Fruit fly (Drosophila melanogaster) whole organism, embryonic: ENCODE measurements around the gene CNMa.
A peak's percentile ranks its signal among the peaks of the same experiment; 100 is the strongest.

ENCODE experiments used
- Ada2b ChIP-seq: fragments of 200-800 bp; sonication (Bioruptor generic); IDR thresholded peaks from 2 replicates; pipeline ENCODE4 v1.3.6; 2022; ENCODE audit warnings: missing biosample characterization, missing genetic modification characterization
- Adf1 ChIP-seq: fragments of 200-800 bp; sonication (Bioruptor generic); IDR thresholded peaks from 2 replicates; pipeline ENCODE4 v1.3.6; 2022; ENCODE audit warnings: missing biosample characterization, missing genetic modification characterization
- BtbVII ChIP-seq: fragments of 200-800 bp; sonication (Bioruptor generic); optimal IDR thresholded peaks from 3 replicates; lab custom pipeline; 2017; ENCODE audit warnings: missing biosample characterization, mild to moderate bottlenecking, missing genetic modification characterization
- CG10565 ChIP-seq: fragments of 200-800 bp; sonication (Bioruptor generic); optimal IDR thresholded peaks from 3 replicates; lab custom pipeline; 2016; ENCODE audit warnings: missing biosample characterization, mild to moderate bottlenecking, missing genetic modification characterization
- CG12391 ChIP-seq: fragments of 200-800 bp; sonication (Bioruptor generic); optimal IDR thresholded peaks from 3 replicates; lab custom pipeline; 2018; ENCODE audit warnings: missing biosample characterization, mild to moderate bottlenecking, missing genetic modification characterization, moderate library complexity
- CG12659 ChIP-seq: fragments of 200-800 bp; sonication (Bioruptor generic); optimal IDR thresholded peaks from 3 replicates; lab custom pipeline; 2017; ENCODE audit warnings: mild to moderate bottlenecking, missing biosample characterization, missing genetic modification reagents, missing genetic modification characterization
- CG13775 ChIP-seq: fragments of 200-800 bp; sonication (Bioruptor generic); optimal IDR thresholded peaks from 3 replicates; lab custom pipeline; 2017; ENCODE audit warnings: missing biosample characterization, mild to moderate bottlenecking, missing genetic modification characterization
- CG15514 ChIP-seq: fragments of 200-800 bp; sonication (Bioruptor generic); optimal IDR thresholded peaks from 3 replicates; lab custom pipeline; 2017; ENCODE audit warnings: missing biosample characterization, missing genetic modification characterization, mild to moderate bottlenecking, moderate library complexity, missing genetic modification reagents
- CG31441 ChIP-seq: fragments of 200-800 bp; sonication (Bioruptor generic); IDR thresholded peaks from 2 replicates; pipeline ENCODE4 v1.3.6; 2022; ENCODE audit warnings: missing biosample characterization, missing genetic modification characterization
- CG7987 ChIP-seq: fragments of 200-800 bp; sonication (Bioruptor generic); optimal IDR thresholded peaks from 2 replicates; lab custom pipeline; 2018; ENCODE audit warnings: missing biosample characterization, mild to moderate bottlenecking, missing genetic modification characterization, moderate library complexity
- CG8089 ChIP-seq: fragments of 200-800 bp; sonication (Bioruptor generic); optimal IDR thresholded peaks from 3 replicates; lab custom pipeline; 2016; ENCODE audit warnings: missing biosample characterization, missing genetic modification characterization
- Dfd ChIP-seq, 2 experiments: fragments of >200 bp; optimal IDR thresholded peaks; 2 replicates each; lab custom pipeline; 2017; ENCODE audit warnings: missing biosample characterization in 2 of 2, missing genetic modification characterization in 2 of 2
- Dip2 ChIP-seq: fragments of 200-800 bp; sonication (Bioruptor generic); IDR thresholded peaks from 2 replicates; pipeline ENCODE4 v1.3.6; 2022; ENCODE audit warnings: missing biosample characterization, missing genetic modification characterization
- Dp ChIP-seq: fragments of 200-800 bp; sonication (Bioruptor generic); optimal IDR thresholded peaks from 2 replicates; lab custom pipeline; 2018; ENCODE audit warnings: missing biosample characterization, mild to moderate bottlenecking, missing genetic modification characterization, moderate library complexity
- Fer1 ChIP-seq: fragments of 200-800 bp; sonication (Bioruptor generic); optimal IDR thresholded peaks from 2 replicates; lab custom pipeline; 2017; ENCODE audit warnings: missing biosample characterization, mild to moderate bottlenecking, missing genetic modification characterization
- Fer2 ChIP-seq: fragments of 200-800 bp; sonication (Bioruptor generic); optimal IDR thresholded peaks from 2 replicates; lab custom pipeline; 2018; ENCODE audit warnings: missing biosample characterization, mild to moderate bottlenecking, missing genetic modification characterization, moderate library complexity
- GATAe ChIP-seq: fragments of 200-800 bp; sonication (Bioruptor generic); conservative IDR thresholded peaks from 2 replicates; pipeline ENCODE4 v1.3.6; 2022; ENCODE audit warnings: missing biosample characterization, missing genetic modification characterization
- HHEX ChIP-seq: fragments of 200-800 bp; sonication (Bioruptor generic); optimal IDR thresholded peaks from 3 replicates; lab custom pipeline; 2017; ENCODE audit warnings: missing biosample characterization, mild to moderate bottlenecking, missing genetic modification characterization, missing genetic modification reagents
- Hmr ChIP-seq: fragments of 200-800 bp; sonication (Bioruptor generic); optimal IDR thresholded peaks from 3 replicates; lab custom pipeline; 2017; ENCODE audit warnings: mild to moderate bottlenecking, missing biosample characterization, missing genetic modification reagents, missing genetic modification characterization
- Hr51 ChIP-seq, 2 experiments: fragments of 200-800 bp; sonication (Bioruptor generic); optimal IDR thresholded peaks; 2 replicates in 1 of 2; 3 replicates in 1 of 2; lab custom pipeline; 2016 to 2018; ENCODE audit warnings: missing biosample characterization in 2 of 2, missing genetic modification characterization in 2 of 2, mild to moderate bottlenecking in 1 of 2, moderate library complexity in 1 of 2
- MBD-R2 ChIP-seq: fragments of 200-800 bp; sonication (Bioruptor generic); IDR thresholded peaks from 2 replicates; pipeline ENCODE4 v1.3.6; 2022; ENCODE audit warnings: missing biosample characterization, missing genetic modification characterization
- Myb ChIP-seq: fragments of 200-800 bp; sonication (Bioruptor generic); optimal IDR thresholded peaks from 2 replicates; lab custom pipeline; 2016; ENCODE audit warnings: missing biosample characterization, missing genetic modification characterization
- NFAT ChIP-seq: fragments of 200-800 bp; sonication (Bioruptor generic); IDR thresholded peaks from 2 replicates; pipeline ENCODE4 v1.3.6; 2022; ENCODE audit warnings: missing biosample characterization, missing genetic modification characterization
- Opbp ChIP-seq: fragments of 200-800 bp; sonication (Bioruptor generic); IDR thresholded peaks from 3 replicates; pipeline ENCODE4 v1.3.6; 2022; ENCODE audit warnings: missing biosample characterization, missing genetic modification characterization; ENCODE audit not compliant: partially characterized antibody
- Trl ChIP-seq, 3 experiments: fragments of >200 bp in 2 of 3; fragments of 200-800 bp in 1 of 3; sonication (Bioruptor generic) in 1 of 3; optimal IDR thresholded peaks; 2 replicates in 1 of 3; 3 replicates in 2 of 3; lab custom pipeline; 2016 to 2017; ENCODE audit warnings: missing biosample characterization in 1 of 3, missing genetic modification characterization in 1 of 3
- Xrp1 ChIP-seq: fragments of 200-800 bp; sonication (Bioruptor generic); IDR thresholded peaks from 2 replicates; pipeline ENCODE4 v1.3.6; 2022; ENCODE audit warnings: missing biosample characterization, missing genetic modification characterization
- ato ChIP-seq: fragments of 200-800 bp; sonication (Bioruptor generic); IDR thresholded peaks from 2 replicates; pipeline ENCODE4 v1.3.6; 2022; ENCODE audit warnings: missing biosample characterization, missing genetic modification characterization; ENCODE audit not compliant: partially characterized antibody
- bbx ChIP-seq: fragments of 200-800 bp; sonication (Bioruptor generic); IDR thresholded peaks from 2 replicates; pipeline ENCODE4 v1.3.6; 2022; ENCODE audit warnings: missing biosample characterization, missing genetic modification characterization; ENCODE audit not compliant: partially characterized antibody
- crol ChIP-seq: fragments of 200-800 bp; sonication (Bioruptor generic); IDR thresholded peaks from 2 replicates; pipeline ENCODE4 v1.3.6; 2022; ENCODE audit warnings: missing biosample characterization, missing genetic modification characterization
- ems ChIP-seq: fragments of 200-800 bp; sonication (Bioruptor generic); optimal IDR thresholded peaks from 3 replicates; lab custom pipeline; 2016; ENCODE audit warnings: missing biosample characterization, missing genetic modification characterization
- fd102C ChIP-seq: fragments of 200-800 bp; sonication (Bioruptor generic); optimal IDR thresholded peaks from 2 replicates; lab custom pipeline; 2018; ENCODE audit warnings: missing biosample characterization, mild to moderate bottlenecking, missing genetic modification characterization, moderate library complexity
- ftz-f1 ChIP-seq: fragments of 200-800 bp; sonication (Bioruptor generic); optimal IDR thresholded peaks from 2 replicates; lab custom pipeline; 2016; ENCODE audit warnings: missing biosample characterization, missing genetic modification characterization
- grn ChIP-seq: fragments of 200-800 bp; sonication (Bioruptor generic); optimal IDR thresholded peaks from 3 replicates; lab custom pipeline; 2017; ENCODE audit warnings: missing biosample characterization, missing genetic modification characterization
- gro ChIP-seq: fragments of 200-800 bp; sonication (Bioruptor generic); optimal IDR thresholded peaks from 2 replicates; lab custom pipeline; 2016; ENCODE audit warnings: missing biosample characterization, missing genetic modification characterization
- jigr1 ChIP-seq: fragments of 200-800 bp; sonication (Bioruptor generic); IDR thresholded peaks from 3 replicates; pipeline ENCODE4 v1.3.6; 2022; ENCODE audit warnings: missing biosample characterization, missing genetic modification characterization
- knrl ChIP-seq: fragments of 200-800 bp; sonication (Bioruptor generic); IDR thresholded peaks from 3 replicates; pipeline ENCODE4 v1.3.6; 2022; ENCODE audit warnings: missing biosample characterization, missing genetic modification characterization; ENCODE audit not compliant: partially characterized antibody
- lbe ChIP-seq: fragments of 200-800 bp; sonication (Bioruptor generic); optimal IDR thresholded peaks from 2 replicates; lab custom pipeline; 2016; ENCODE audit warnings: missing biosample characterization, mild to moderate bottlenecking, missing genetic modification characterization
- nmo ChIP-seq: fragments of 200-800 bp; sonication (Bioruptor generic); optimal IDR thresholded peaks from 2 replicates; lab custom pipeline; 2018; ENCODE audit warnings: missing biosample characterization, mild to moderate bottlenecking, missing genetic modification characterization, moderate library complexity
- pros ChIP-seq: fragments of 200-800 bp; sonication (Bioruptor generic); optimal IDR thresholded peaks from 3 replicates; lab custom pipeline; 2019; ENCODE audit warnings: missing biosample characterization, mild to moderate bottlenecking, missing genetic modification characterization, moderate library complexity
- rib ChIP-seq: fragments of 200-800 bp; sonication (Bioruptor generic); IDR thresholded peaks from 2 replicates; pipeline ENCODE4 v1.3.6; 2022; ENCODE audit warnings: missing biosample characterization, missing genetic modification characterization
- ro ChIP-seq: fragments of 200-800 bp; sonication (Bioruptor generic); IDR thresholded peaks from 2 replicates; pipeline ENCODE4 v1.3.6; 2022; ENCODE audit warnings: missing biosample characterization, missing genetic modification characterization
- scrt ChIP-seq: fragments of 200-800 bp; sonication (Bioruptor generic); optimal IDR thresholded peaks from 2 replicates; lab custom pipeline; 2018; ENCODE audit warnings: missing biosample characterization, mild to moderate bottlenecking, missing genetic modification characterization, moderate library complexity
- slp2 ChIP-seq: fragments of 200-800 bp; sonication (Bioruptor generic); optimal IDR thresholded peaks from 2 replicates; lab custom pipeline; 2016; ENCODE audit warnings: missing biosample characterization, missing genetic modification characterization
- tna ChIP-seq: fragments of 200-800 bp; sonication (Bioruptor generic); IDR thresholded peaks from 2 replicates; pipeline ENCODE4 v1.3.6; 2022; ENCODE audit warnings: missing biosample characterization, missing genetic modification characterization; ENCODE audit not compliant: partially characterized antibody
- vfl ChIP-seq: fragments of 200-800 bp; sonication (Bioruptor generic); optimal IDR thresholded peaks from 2 replicates; lab custom pipeline; 2016; ENCODE audit warnings: missing biosample characterization, missing genetic modification characterization
- vvl ChIP-seq: fragments of 200-800 bp; sonication (Bioruptor generic); IDR thresholded peaks from 2 replicates; pipeline ENCODE4 v1.3.6; 2022; ENCODE audit warnings: missing biosample characterization, missing genetic modification characterization
- wor ChIP-seq: fragments of 200-800 bp; sonication (Bioruptor generic); IDR thresholded peaks from 2 replicates; pipeline ENCODE4 v1.3.6; 2022; ENCODE audit warnings: missing biosample characterization, missing genetic modification characterization
- zen2 ChIP-seq: fragments of 200-800 bp; sonication (Bioruptor generic); IDR thresholded peaks from 3 replicates; pipeline ENCODE4 v1.3.6; 2022; ENCODE audit warnings: missing biosample characterization, missing genetic modification characterization; ENCODE audit not compliant: partially characterized antibody

The CNMa gene

dm6 chr3L:1884652-1885051 is 29.3 kb upstream of the CNMa start, which contains the start of gene Aprt (continued):
- TF ChIP-seq HHEX (no peak), Fer1 (GFP tag; lab: Kevin White, UChicago) (peak; percentile 45), MBD-R2 (peak; percentile 68; the same call in 1 of the 2 replicates), vfl (no peak), CG7987 (GFP tag; lab: Kevin White, UChicago) (no peak), ftz-f1 (GFP tag; lab: Kevin White, UChicago) (peak; percentile 81), knrl (GFP tag; lab: Robert Waterston, UW) (peak; percentile 67; the same call in 2 of the 3 replicates), GATAe (GFP tag; lab: Robert Waterston, UW) (no peak), bbx (GFP tag; lab: Robert Waterston, UW) (peak; percentile 81), CG12391 (no peak), Dfd (GFP tag; optimal IDR thresholded peaks at IDR 0.05; lab: Kevin White, UChicago) (no peak), grn (GFP tag; lab: Kevin White, UChicago) (peak; percentile 59), CG10565 (GFP tag; lab: Kevin White, UChicago) (no peak), Dip2 (GFP tag; lab: Robert Waterston, UW) (no peak), CG31441 (peak; percentile 34; the same call in 1 of the 2 replicates), vvl (0 out of 2 replicates have a peak, but pooled peaks have one; percentile 10), CG15514 (GFP tag; lab: Kevin White, UChicago) (peak; percentile 71), Opbp (GFP tag; lab: Robert Waterston, UW) (peak; percentile 86), Fer2 (tag; lab: Kevin White, UChicago) (no peak), CG8089 (no peak), Hr51 (GFP tag; optimal IDR thresholded peaks at IDR 0.05; lab: Kevin White, UChicago) (peak in 1 of 2 experiments; percentile 0), CG13775 (GFP tag; lab: Kevin White, UChicago) (no peak), zen2 (GFP tag; lab: Robert Waterston, UW) (peak; percentile 76), ato (peak; percentile 63)

dm6 chr3L:1882868-1883554 is 27.6 kb upstream of the CNMa start, which contains the start of gene CG13937:
Gene CG13937 (minus strand): TSS chr3L:1883041.
- TF ChIP-seq CG12659 (GFP tag; lab: Kevin White, UChicago) (no peak), slp2 (GFP tag; lab: Kevin White, UChicago) (no peak), lbe (GFP tag; lab: Kevin White, UChicago) (no peak), rib (GFP tag; lab: Robert Waterston, UW) (no peak), fd102C (no peak), ro (GFP tag; lab: Robert Waterston, UW) (no peak), scrt (GFP tag; lab: Kevin White, UChicago) (peak; percentile 39), Dp (GFP tag; lab: Kevin White, UChicago) (no peak), Fer1 (GFP tag; lab: Kevin White, UChicago) (peak; percentile 11), BtbVII (peak; percentile 25), Ada2b (no peak), tna (GFP tag; lab: Robert Waterston, UW) (0 out of 2 replicates have a peak, but pooled peaks have one; percentile 25), vfl (no peak), Hr51 (GFP tag; optimal IDR thresholded peaks at IDR 0.05; lab: Kevin White, UChicago) (peak in 1 of 2 experiments; percentile 81), Trl (optimal IDR thresholded peaks at IDR 0.05; lab: Kevin White, UChicago) (peak; percentile 58 to 80), Trl (GFP tag; optimal IDR thresholded peaks at IDR 0.05; lab: Kevin White, UChicago) (no peak), gro (GFP tag; lab: Kevin White, UChicago) (peak; percentile 13), Myb (peak; percentile 1), Xrp1 (GFP tag; lab: Robert Waterston, UW) (no peak), Hmr (GFP tag; lab: Kevin White, UChicago) (no peak), NFAT (GFP tag; lab: Robert Waterston, UW) (no peak), jigr1 (GFP tag; lab: Robert Waterston, UW) (no peak), ems (GFP tag; lab: Kevin White, UChicago) (no peak), Adf1 (GFP tag; lab: Robert Waterston, UW) (peak; percentile 95), crol (GFP tag; lab: Robert Waterston, UW) (peak; percentile 43; the same call in 1 of the 2 replicates), nmo (no peak), wor (GFP tag; lab: Robert Waterston, UW) (no peak), pros (peak; percentile 52)
